Fruit fly (Drosophila melanogaster) whole organism, embryonic: Measurements from ENCODE around the gene CG5776.

ENCODE experiments used
- Asciz ChIP-seq: fragments of 200-800 bp; sonication (Bioruptor generic); optimal IDR thresholded peaks from 2 replicates; lab custom pipeline; 2017; ENCODE audit warnings: missing biosample characterization, mild to moderate bottlenecking, missing genetic modification characterization, missing genetic modification reagents
- Awh ChIP-seq: fragments of 200-800 bp; sonication (Bioruptor generic); IDR thresholded peaks from 2 replicates; pipeline ENCODE4, ENCODE4 v1.3.6; 2022; ENCODE audit warnings: missing biosample characterization, missing genetic modification characterization
- Bgb ChIP-seq: fragments of 200-800 bp; sonication (Bioruptor generic); IDR thresholded peaks from 2 replicates; pipeline ENCODE4 v1.3.6; 2022; ENCODE audit warnings: missing biosample characterization, missing genetic modification characterization; ENCODE audit not compliant: partially characterized antibody
- CG1024 ChIP-seq: fragments of 200-800 bp; sonication (Bioruptor generic); IDR thresholded peaks from 2 replicates; pipeline ENCODE4 v1.3.6; 2022; ENCODE audit warnings: missing biosample characterization, missing genetic modification characterization
- CG10979 ChIP-seq: fragments of 200-800 bp; sonication (Bioruptor generic); optimal IDR thresholded peaks from 2 replicates; lab custom pipeline; 2018; ENCODE audit warnings: missing biosample characterization, mild to moderate bottlenecking, missing genetic modification characterization, moderate library complexity
- CG13287 ChIP-seq: fragments of 200-800 bp; sonication (Bioruptor generic); IDR thresholded peaks from 2 replicates; pipeline ENCODE4 v1.3.6; 2022; ENCODE audit warnings: missing biosample characterization, missing genetic modification characterization; ENCODE audit not compliant: partially characterized antibody
- CG15514 ChIP-seq: fragments of 200-800 bp; sonication (Bioruptor generic); optimal IDR thresholded peaks from 3 replicates; lab custom pipeline; 2017; ENCODE audit warnings: missing biosample characterization, missing genetic modification characterization, mild to moderate bottlenecking, moderate library complexity, missing genetic modification reagents
- CG2120 ChIP-seq: fragments of 200-800 bp; sonication (Bioruptor generic); optimal IDR thresholded peaks from 3 replicates; lab custom pipeline; 2016; ENCODE audit warnings: missing biosample characterization, missing genetic modification characterization
- CG2129 ChIP-seq: fragments of 200-800 bp; sonication (Bioruptor generic); IDR thresholded peaks from 2 replicates; pipeline ENCODE4 v1.3.6; 2022; ENCODE audit warnings: missing biosample characterization, missing genetic modification characterization; ENCODE audit not compliant: partially characterized antibody
- CG31388 ChIP-seq: fragments of 200-800 bp; sonication (Bioruptor generic); optimal IDR thresholded peaks from 2 replicates; lab custom pipeline; 2016; ENCODE audit warnings: missing biosample characterization, missing genetic modification characterization
- CG32532 ChIP-seq: fragments of 200-800 bp; sonication (Bioruptor generic); IDR thresholded peaks from 2 replicates; pipeline ENCODE4 v1.3.6; 2022; ENCODE audit warnings: missing biosample characterization, missing genetic modification characterization
- CG34376 ChIP-seq: fragments of 200-800 bp; sonication (Bioruptor generic); optimal IDR thresholded peaks from 2 replicates; lab custom pipeline; 2018; ENCODE audit warnings: missing biosample characterization, mild to moderate bottlenecking, missing genetic modification characterization
- CG6854 ChIP-seq: fragments of 200-800 bp; sonication (Bioruptor generic); optimal IDR thresholded peaks from 3 replicates; lab custom pipeline; 2017; ENCODE audit warnings: missing biosample characterization, mild to moderate bottlenecking, missing genetic modification characterization
- CG7745 ChIP-seq: fragments of 200-800 bp; sonication (Bioruptor generic); optimal IDR thresholded peaks from 2 replicates; lab custom pipeline; 2018; ENCODE audit warnings: missing biosample characterization, mild to moderate bottlenecking, missing genetic modification characterization, moderate library complexity
- CG7987 ChIP-seq: fragments of 200-800 bp; sonication (Bioruptor generic); optimal IDR thresholded peaks from 2 replicates; lab custom pipeline; 2018; ENCODE audit warnings: missing biosample characterization, mild to moderate bottlenecking, missing genetic modification characterization, moderate library complexity
- CG8290 ChIP-seq, 3 experiments: fragments of 200-800 bp; sonication (Bioruptor generic); optimal IDR thresholded peaks; 2 replicates each; lab custom pipeline; 2016 to 2019; ENCODE audit warnings: missing biosample characterization in 3 of 3, missing genetic modification characterization in 3 of 3, mild to moderate bottlenecking in 2 of 3, moderate library complexity in 1 of 3
- CTCF ChIP-seq: fragments of 200-800 bp; sonication (Bioruptor generic); optimal IDR thresholded peaks from 2 replicates; lab custom pipeline; 2017; ENCODE audit warnings: missing biosample characterization, mild to moderate bottlenecking, missing genetic modification characterization, moderate library complexity
- CoRest ChIP-seq: fragments of 200-800 bp; sonication (Bioruptor generic); optimal IDR thresholded peaks from 3 replicates; lab custom pipeline; 2018; ENCODE audit warnings: missing biosample characterization, mild to moderate bottlenecking, missing genetic modification characterization, moderate library complexity
- D ChIP-seq, 2 experiments: fragments of 200-800 bp in 1 of 2; fragments of >200 bp in 1 of 2; sonication (Bioruptor generic) in 1 of 2; optimal IDR thresholded peaks; 2 replicates in 1 of 2; 3 replicates in 1 of 2; lab custom pipeline; 2017; ENCODE audit warnings: mild to moderate bottlenecking in 1 of 2, missing biosample characterization in 1 of 2, missing genetic modification characterization in 1 of 2, missing genetic modification reagents in 1 of 2
- Dll ChIP-seq: fragments of 200-800 bp; sonication (Bioruptor generic); IDR thresholded peaks from 4 replicates; pipeline ENCODE4 v1.3.6; 2022; ENCODE audit warnings: missing biosample characterization, missing genetic modification characterization; ENCODE audit not compliant: partially characterized antibody
- HHEX ChIP-seq: fragments of 200-800 bp; sonication (Bioruptor generic); optimal IDR thresholded peaks from 3 replicates; lab custom pipeline; 2017; ENCODE audit warnings: missing biosample characterization, mild to moderate bottlenecking, missing genetic modification characterization, missing genetic modification reagents
- HLH4C ChIP-seq: fragments of 200-800 bp; sonication (Bioruptor generic); IDR thresholded peaks from 3 replicates; pipeline ENCODE4 v1.3.6; 2022; ENCODE audit warnings: missing biosample characterization, missing genetic modification characterization; ENCODE audit not compliant: partially characterized antibody
- Hand ChIP-seq: fragments of 200-800 bp; sonication (Bioruptor generic); optimal IDR thresholded peaks from 2 replicates; lab custom pipeline; 2017; ENCODE audit warnings: mild to moderate bottlenecking, missing biosample characterization, missing genetic modification reagents, missing genetic modification characterization
- Jarid2 ChIP-seq: fragments of 200-800 bp; sonication (Bioruptor generic); optimal IDR thresholded peaks from 3 replicates; lab custom pipeline; 2017; ENCODE audit warnings: mild to moderate bottlenecking, missing biosample characterization, missing genetic modification reagents, missing genetic modification characterization
- Kr ChIP-seq: fragments of 200-800 bp; sonication (Bioruptor generic); optimal IDR thresholded peaks from 2 replicates; lab custom pipeline; 2017; ENCODE audit warnings: missing biosample characterization, mild to moderate bottlenecking, missing genetic modification characterization
- Max ChIP-seq: fragments of 200-800 bp; sonication (Bioruptor generic); optimal IDR thresholded peaks from 2 replicates; lab custom pipeline; 2016; ENCODE audit warnings: missing biosample characterization, mild to moderate bottlenecking, missing genetic modification characterization
- Mrtf ChIP-seq: fragments of 200-800 bp; sonication (Bioruptor generic); IDR thresholded peaks from 3 replicates; pipeline ENCODE4 v1.3.6; 2022; ENCODE audit warnings: missing biosample characterization, missing genetic modification characterization
- NFAT ChIP-seq: fragments of 200-800 bp; sonication (Bioruptor generic); IDR thresholded peaks from 2 replicates; pipeline ENCODE4 v1.3.6; 2022; ENCODE audit warnings: missing biosample characterization, missing genetic modification characterization
- NK7.1 ChIP-seq: fragments of 200-800 bp; sonication (Bioruptor generic); optimal IDR thresholded peaks from 3 replicates; lab custom pipeline; 2016; ENCODE audit warnings: missing biosample characterization, missing genetic modification characterization
- Nf-YA ChIP-seq: fragments of 200-800 bp; sonication (Bioruptor generic); IDR thresholded peaks from 2 replicates; pipeline ENCODE4 v1.3.6; 2022; ENCODE audit warnings: missing biosample characterization, missing genetic modification characterization
- Sox102F ChIP-seq: fragments of 200-800 bp; sonication (Bioruptor generic); optimal IDR thresholded peaks from 2 replicates; lab custom pipeline; 2018; ENCODE audit warnings: missing biosample characterization, mild to moderate bottlenecking, missing genetic modification characterization, moderate library complexity
- Tbp ChIP-seq: fragments of >200 bp; optimal IDR thresholded peaks from 2 replicates; lab custom pipeline; 2018; ENCODE audit warnings: missing biosample characterization, missing genetic modification characterization
- Trl ChIP-seq, 3 experiments: fragments of >200 bp in 2 of 3; fragments of 200-800 bp in 1 of 3; sonication (Bioruptor generic) in 1 of 3; optimal IDR thresholded peaks; 2 replicates in 1 of 3; 3 replicates in 2 of 3; lab custom pipeline; 2016 to 2017; ENCODE audit warnings: missing biosample characterization in 1 of 3, missing genetic modification characterization in 1 of 3
- al ChIP-seq: fragments of 200-800 bp; sonication (Bioruptor generic); IDR thresholded peaks from 2 replicates; pipeline ENCODE4 v1.3.6; 2022; ENCODE audit warnings: missing biosample characterization, missing genetic modification characterization
- ash1 ChIP-seq: fragments of 200-800 bp; sonication (Bioruptor generic); optimal IDR thresholded peaks from 2 replicates; lab custom pipeline; 2018; ENCODE audit warnings: missing biosample characterization, mild to moderate bottlenecking, missing genetic modification characterization
- bsh ChIP-seq, 2 experiments: fragments of 200-800 bp; sonication (Bioruptor generic); optimal IDR thresholded peaks; 2 replicates each; lab custom pipeline; 2017 to 2018; ENCODE audit warnings: mild to moderate bottlenecking in 2 of 2, missing biosample characterization in 2 of 2, missing genetic modification characterization in 2 of 2, moderate library complexity in 1 of 2
- crol ChIP-seq: fragments of 200-800 bp; sonication (Bioruptor generic); IDR thresholded peaks from 2 replicates; pipeline ENCODE4 v1.3.6; 2022; ENCODE audit warnings: missing biosample characterization, missing genetic modification characterization
- dmrt99B ChIP-seq: fragments of 200-800 bp; sonication (Bioruptor generic); optimal IDR thresholded peaks from 2 replicates; lab custom pipeline; 2018; ENCODE audit warnings: missing biosample characterization, mild to moderate bottlenecking, missing genetic modification characterization, moderate library complexity
- gem ChIP-seq: fragments of 200-800 bp; sonication (Bioruptor generic); optimal IDR thresholded peaks from 2 replicates; lab custom pipeline; 2019; ENCODE audit warnings: missing biosample characterization, mild to moderate bottlenecking, missing genetic modification characterization, moderate library complexity
- gro ChIP-seq: fragments of 200-800 bp; sonication (Bioruptor generic); optimal IDR thresholded peaks from 2 replicates; lab custom pipeline; 2016; ENCODE audit warnings: missing biosample characterization, missing genetic modification characterization
- gsb-n ChIP-seq: fragments of 200-800 bp; sonication (Bioruptor generic); optimal IDR thresholded peaks from 3 replicates; lab custom pipeline; 2018; ENCODE audit warnings: missing biosample characterization, mild to moderate bottlenecking, missing genetic modification characterization
- jing ChIP-seq: fragments of 200-800 bp; sonication (Bioruptor generic); optimal IDR thresholded peaks from 2 replicates; lab custom pipeline; 2018; ENCODE audit warnings: missing biosample characterization, mild to moderate bottlenecking, missing genetic modification characterization
- mam ChIP-seq: fragments of 200-800 bp; sonication (Bioruptor generic); optimal IDR thresholded peaks from 3 replicates; lab custom pipeline; 2016; ENCODE audit warnings: missing biosample characterization, missing genetic modification characterization
- pros ChIP-seq: fragments of 200-800 bp; sonication (Bioruptor generic); optimal IDR thresholded peaks from 3 replicates; lab custom pipeline; 2019; ENCODE audit warnings: missing biosample characterization, mild to moderate bottlenecking, missing genetic modification characterization, moderate library complexity
- sc ChIP-seq, 3 experiments: fragments of >200 bp in 2 of 3; fragments of 200-800 bp in 1 of 3; sonication (Bioruptor generic) in 1 of 3; optimal IDR thresholded peaks; 2 replicates in 2 of 3; 3 replicates in 1 of 3; lab custom pipeline; 2017; ENCODE audit warnings: mild to moderate bottlenecking in 1 of 3, missing biosample characterization in 1 of 3, missing genetic modification characterization in 1 of 3, missing genetic modification reagents in 1 of 3
- seq ChIP-seq: fragments of 200-800 bp; sonication (Bioruptor generic); IDR thresholded peaks from 2 replicates; pipeline ENCODE4 v1.3.6; 2022; ENCODE audit warnings: missing biosample characterization, missing genetic modification characterization
- shn ChIP-seq: fragments of 200-800 bp; sonication (Bioruptor generic); optimal IDR thresholded peaks from 3 replicates; lab custom pipeline; 2016; ENCODE audit warnings: missing biosample characterization, missing genetic modification characterization
- zfh1 ChIP-seq: fragments of 200-800 bp; sonication (Bioruptor generic); IDR thresholded peaks from 3 replicates; pipeline ENCODE4 v1.3.6; 2022; ENCODE audit warnings: missing biosample characterization, missing genetic modification characterization

CG5776 gene

DNA sequence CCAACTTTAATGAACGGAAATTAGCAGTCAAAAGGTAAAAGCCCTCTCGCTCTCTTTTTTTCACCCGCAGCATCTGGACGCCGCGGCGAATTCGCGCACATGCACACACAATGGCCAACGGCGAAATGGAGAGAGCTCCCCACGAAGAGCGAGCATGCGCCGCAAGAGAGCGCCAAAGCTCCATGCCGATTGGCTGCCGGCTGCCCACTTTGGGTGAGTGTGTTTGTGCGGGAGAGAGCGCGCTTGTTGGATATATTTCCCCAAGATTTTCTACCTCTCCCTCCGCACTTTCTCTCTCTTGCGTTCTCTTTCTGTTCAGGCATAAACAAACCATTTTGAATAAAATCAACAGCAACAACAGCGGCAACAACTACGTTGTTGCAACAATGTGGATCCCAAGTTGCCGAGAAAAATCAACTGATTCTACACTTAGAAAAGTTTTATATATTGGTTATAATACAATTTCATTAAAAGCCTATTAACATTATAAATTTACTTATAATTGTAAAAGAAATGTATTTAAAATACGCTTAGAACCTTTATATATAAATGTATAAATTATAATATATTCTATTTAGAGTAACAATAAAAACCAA is 48.4 kb downstream of the CG5776 start (continued):
- no peak for TF ChIP-seq mam
- TF ChIP-seq CG1024: no peak
- no peak for TF ChIP-seq pros (GFP tag; lab: Kevin White, UChicago)
- TF ChIP-seq D (optimal IDR thresholded peaks at IDR 0.05; lab: Kevin White, UChicago): no peak
- TF ChIP-seq D (GFP tag; optimal IDR thresholded peaks at IDR 0.05; lab: Kevin White, UChicago): no peak
- TF ChIP-seq Trl (optimal IDR thresholded peaks at IDR 0.05; lab: Kevin White, UChicago): peak; percentile 85 to 94
- peak; percentile 18 for TF ChIP-seq Trl (GFP tag; optimal IDR thresholded peaks at IDR 0.05; lab: Kevin White, UChicago)
- no peak for TF ChIP-seq Bgb
- no peak for TF ChIP-seq NFAT
- TF ChIP-seq dmrt99B: peak; percentile 4
- peak; percentile 78 for TF ChIP-seq crol (GFP tag; lab: Robert Waterston, UW)
- TF ChIP-seq gem: peak; percentile 37
- no peak for TF ChIP-seq shn (GFP tag; lab: Kevin White, UChicago)
- no peak for TF ChIP-seq Max
- no peak for TF ChIP-seq Tbp (GFP tag; lab: Kevin White, UChicago)
- no peak for TF ChIP-seq CG2120 (GFP tag; lab: Kevin White, UChicago)
- TF ChIP-seq Kr (GFP tag; lab: Kevin White, UChicago): no peak
- TF ChIP-seq sc (optimal IDR thresholded peaks at IDR 0.05; lab: Kevin White, UChicago): no peak
- no peak for TF ChIP-seq sc (GFP tag; optimal IDR thresholded peaks at IDR 0.05; lab: Kevin White, UChicago)
- no peak for TF ChIP-seq CG7987 (GFP tag; lab: Kevin White, UChicago)
- TF ChIP-seq Sox102F (GFP tag; lab: Kevin White, UChicago): no peak
- no peak for TF ChIP-seq Hand (GFP tag; lab: Kevin White, UChicago)
- TF ChIP-seq zfh1 (GFP tag; lab: Robert Waterston, UW): no peak
- no peak for TF ChIP-seq CG32532 (GFP tag; lab: Robert Waterston, UW)
- TF ChIP-seq gsb-n (tag; lab: Kevin White, UChicago): peak; percentile 16
- no peak for TF ChIP-seq gro
- TF ChIP-seq Nf-YA (GFP tag; lab: Robert Waterston, UW): peak; percentile 83
- no peak for TF ChIP-seq HHEX (GFP tag; lab: Kevin White, UChicago)
- TF ChIP-seq Dll: peak; percentile 38; the same call in 1 of the 4 replicates
- peak; percentile 29; the same call in 1 of the 2 replicates for TF ChIP-seq CG13287 (GFP tag; lab: Robert Waterston, UW)
- no peak for TF ChIP-seq CTCF (GFP tag; lab: Kevin White, UChicago)
- TF ChIP-seq CG34376 (GFP tag; lab: Kevin White, UChicago): no peak
- TF ChIP-seq CG10979 (tag; lab: Kevin White, UChicago): peak; percentile 14
- TF ChIP-seq CG6854 (GFP tag; lab: Kevin White, UChicago): no peak
- TF ChIP-seq Asciz (GFP tag; lab: Kevin White, UChicago): no peak
- no peak for TF ChIP-seq Mrtf (GFP tag; lab: Robert Waterston, UW)
- TF ChIP-seq CoRest (tag; lab: Kevin White, UChicago): no peak
- no peak for TF ChIP-seq al (GFP tag; lab: Robert Waterston, UW)
- TF ChIP-seq HLH4C (GFP tag; lab: Robert Waterston, UW): no peak; the same call in 2 of the 3 replicates
- TF ChIP-seq CG7745: no peak
- no peak for TF ChIP-seq CG31388 (GFP tag; lab: Kevin White, UChicago)
- no peak for TF ChIP-seq CG2129
- TF ChIP-seq NK7.1: no peak
- no peak for TF ChIP-seq bsh (GFP tag; optimal IDR thresholded peaks at IDR 0.05; lab: Kevin White, UChicago)
- TF ChIP-seq CG8290 (GFP tag; optimal IDR thresholded peaks at IDR 0.05; lab: Kevin White, UChicago): no peak
- TF ChIP-seq CG8290 (tag; optimal IDR thresholded peaks at IDR 0.05; lab: Kevin White, UChicago): no peak
- TF ChIP-seq Awh: no peak
- TF ChIP-seq ash1 (GFP tag; lab: Kevin White, UChicago): no peak
- peak; percentile 1 for TF ChIP-seq Jarid2 (GFP tag; lab: Kevin White, UChicago)
- no peak for TF ChIP-seq seq (GFP tag; lab: Robert Waterston, UW)
- no peak for TF ChIP-seq jing (GFP tag; lab: Kevin White, UChicago)
- no peak for TF ChIP-seq CG15514 (GFP tag; lab: Kevin White, UChicago)
